Fruit fly (Drosophila melanogaster): ENCODE measurements around the gene CG3817.
A peak's percentile ranks its signal among the peaks of the same experiment; 100 is the strongest.

Gene CG3817

DNA sequence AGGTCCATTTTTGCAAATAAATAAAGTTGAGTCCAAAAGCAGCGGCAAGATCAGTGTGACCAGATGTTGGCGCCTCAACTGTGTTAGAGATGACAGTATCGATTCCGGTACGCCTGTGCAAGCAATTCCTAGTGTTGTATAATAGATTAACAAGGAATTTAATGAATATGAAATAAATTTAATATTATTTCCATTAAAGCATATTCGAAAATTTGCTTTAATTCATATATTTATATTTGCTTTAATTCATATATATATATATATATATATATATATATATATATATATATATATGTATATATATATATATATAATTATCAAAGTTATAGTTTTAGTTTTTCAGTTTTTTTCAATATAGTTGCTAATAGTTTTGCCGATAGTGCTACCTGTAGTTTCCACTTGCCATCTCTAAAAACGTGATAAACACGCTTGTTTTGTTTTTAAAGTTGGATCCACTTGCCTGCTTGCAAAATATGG is at the start of gene CG3817, which contains the start of gene Nup93-2:
Gene CG3817 (plus strand): TSS at position 460 of the 477 bp plus-strand sequence.
Gene Nup93-2 (minus strand): TSS at position 93 of the 477 bp plus-strand sequence.
- TF ChIP-seq CG17801 (GFP tag; optimal IDR thresholded peaks at IDR 0.05; ENCODE audit: partially characterized antibody) = peak; percentile 85

DNA sequence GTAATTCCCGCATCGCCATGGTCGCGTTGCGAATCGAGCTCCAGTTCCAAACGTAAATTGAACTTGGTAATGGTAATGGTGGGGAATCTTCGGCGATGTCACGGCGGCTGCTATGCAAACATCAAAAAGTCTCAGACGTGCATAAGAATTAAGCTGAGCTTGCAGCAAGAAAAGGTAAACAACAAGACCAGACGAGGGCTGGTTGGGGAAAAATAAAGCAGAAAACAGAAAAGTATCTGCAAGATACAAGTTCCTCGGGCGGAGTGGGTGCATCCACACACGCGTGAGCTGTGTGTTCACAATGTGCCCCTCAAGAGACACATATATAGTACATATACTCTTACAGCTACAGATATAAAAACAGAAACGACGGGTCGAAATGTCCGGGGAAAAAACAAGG is 45.9 kb upstream of the CG3817 start:
- no peak for TF ChIP-seq CG17801 (GFP tag; optimal IDR thresholded peaks at IDR 0.05; ENCODE audit: partially characterized antibody)

DNA sequence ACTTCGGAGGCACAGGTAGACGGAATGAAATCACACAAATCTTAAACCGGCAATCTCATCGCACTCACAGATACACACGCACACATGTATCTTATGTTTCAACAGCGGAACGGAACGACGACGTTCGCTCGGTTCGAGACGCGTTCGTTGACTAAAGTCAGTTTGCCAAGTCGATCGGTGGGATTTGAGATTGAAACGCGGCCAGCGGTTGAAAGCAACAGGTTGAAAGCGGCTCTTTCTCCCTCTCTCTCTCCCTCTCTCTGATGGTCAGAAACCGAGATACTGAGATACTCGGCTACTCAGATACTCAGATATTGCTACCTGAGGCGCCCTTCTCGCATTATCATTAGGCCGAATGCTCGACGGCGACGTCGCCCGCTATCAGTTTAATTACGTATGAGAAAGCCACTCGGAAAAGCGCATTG is 44.8 kb upstream of the CG3817 start:
- TF ChIP-seq CG17801 (GFP tag; optimal IDR thresholded peaks at IDR 0.05; ENCODE audit: partially characterized antibody) = peak; percentile 53

dm6 chr3R:14864819-14865218 is 33.7 kb upstream of the CG3817 start:
- no peak for TF ChIP-seq CG17801 (GFP tag; optimal IDR thresholded peaks at IDR 0.05; ENCODE audit: partially characterized antibody)

dm6 chr3R:14873345-14873744 is 25.2 kb upstream of the CG3817 start:
- TF ChIP-seq CG17801 (GFP tag; optimal IDR thresholded peaks at IDR 0.05; ENCODE audit: partially characterized antibody) = no peak

DNA sequence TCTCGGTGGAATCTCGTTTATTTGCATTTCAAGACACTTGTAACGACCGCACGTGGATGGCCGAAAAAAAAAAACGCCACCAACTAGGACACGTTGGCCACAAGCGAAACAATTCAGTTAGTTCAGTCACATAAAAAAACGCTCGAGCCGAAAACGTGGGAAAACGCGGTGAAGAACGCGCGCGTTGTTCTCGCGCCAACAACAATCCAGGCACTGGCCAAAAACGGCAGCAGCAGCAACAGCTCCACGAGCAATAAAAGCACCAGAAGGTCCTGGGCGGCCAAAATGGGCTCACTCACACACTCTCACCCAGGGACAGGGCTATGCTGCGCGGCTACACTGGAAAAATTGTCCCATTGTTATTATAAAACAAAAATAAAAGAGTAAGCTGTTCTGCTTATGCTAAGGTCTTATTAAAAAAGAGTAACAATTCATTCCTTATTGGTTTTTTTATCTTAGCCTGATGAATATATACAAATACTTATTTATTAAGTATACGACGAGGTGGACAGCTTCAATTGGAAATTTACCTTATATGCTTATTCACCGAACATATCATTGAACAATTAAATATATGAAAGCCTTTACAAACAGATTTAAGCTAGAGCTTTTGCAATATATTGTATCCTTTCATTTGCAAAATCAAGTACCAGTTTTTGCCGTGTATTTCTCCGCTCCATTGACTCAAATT is 23.1 kb upstream of the CG3817 start, which contains the start of gene btsz:
Gene btsz (minus strand): TSS at position 215 of the 691 bp plus-strand sequence.
- TF ChIP-seq CG17801 (GFP tag; optimal IDR thresholded peaks at IDR 0.05; ENCODE audit: partially characterized antibody) = no peak

- no peak for TF ChIP-seq CG17801 (GFP tag; optimal IDR thresholded peaks at IDR 0.05; ENCODE audit: partially characterized antibody)
Measured at dm6 chr3R:14875965-14876331, 22.6 kb upstream of the CG3817 start.

DNA sequence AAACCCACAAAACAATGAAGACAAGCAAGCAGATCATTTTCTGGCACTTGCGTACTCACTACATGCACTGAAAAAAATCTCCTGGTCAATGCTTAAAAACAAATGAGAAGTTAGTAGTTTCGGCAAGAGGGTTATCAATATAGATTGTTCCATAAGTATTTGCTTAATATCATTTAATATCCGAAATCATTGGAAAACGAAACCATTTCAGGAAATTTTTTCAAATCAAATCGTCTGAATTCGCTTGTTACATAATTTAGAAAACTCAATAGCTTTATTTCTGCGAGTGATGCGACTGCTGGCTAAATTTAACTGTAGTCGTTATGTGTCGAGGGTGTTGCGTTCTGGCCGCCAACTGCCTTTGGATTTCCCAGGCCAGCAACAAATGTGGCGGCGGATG is 20.4 kb upstream of the CG3817 start:
- no peak for TF ChIP-seq CG17801 (GFP tag; optimal IDR thresholded peaks at IDR 0.05; ENCODE audit: partially characterized antibody)

- TF ChIP-seq CG17801 (GFP tag; optimal IDR thresholded peaks at IDR 0.05; ENCODE audit: partially characterized antibody) = peak; percentile 21
Measured at dm6 chr3R:14879207-14879863, 19.2 kb upstream of the CG3817 start, which contains the start of gene CG3631. CG3631 (plus strand) TSS chr3R:14879457.

DNA sequence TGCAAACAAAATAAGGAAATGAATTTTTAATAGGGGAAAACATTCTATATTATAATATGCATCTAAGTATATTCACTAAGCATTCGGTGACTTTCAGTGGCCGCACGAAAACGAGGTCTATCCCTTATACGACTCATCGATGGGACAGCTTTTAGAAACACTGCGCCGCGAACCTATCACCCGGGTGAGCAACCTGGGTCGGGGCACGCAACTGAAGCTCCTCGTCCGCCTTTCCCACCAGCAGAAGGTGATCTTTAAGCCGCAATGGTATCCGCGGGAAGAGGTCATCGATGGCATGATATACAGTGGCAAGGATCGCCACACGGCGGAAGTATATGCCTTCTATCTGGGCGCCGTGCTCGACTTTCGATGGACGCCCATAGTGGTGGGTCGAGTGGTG is 17.7 kb upstream of the CG3817 start:
- TF ChIP-seq CG17801 (GFP tag; optimal IDR thresholded peaks at IDR 0.05; ENCODE audit: partially characterized antibody) = no peak

- TF ChIP-seq CG17801 (GFP tag; optimal IDR thresholded peaks at IDR 0.05; ENCODE audit: partially characterized antibody) = peak; percentile 85
Measured at dm6 chr3R:14886011-14886534, 12.5 kb upstream of the CG3817 start, which contains the start of the genes Rrp6, CG33331 and CG33332. Rrp6 (minus strand) TSS chr3R:14886246. CG33331 (plus strand) TSS chr3R:14886456. CG33332 (plus strand) TSS chr3R:14886456.

DNA sequence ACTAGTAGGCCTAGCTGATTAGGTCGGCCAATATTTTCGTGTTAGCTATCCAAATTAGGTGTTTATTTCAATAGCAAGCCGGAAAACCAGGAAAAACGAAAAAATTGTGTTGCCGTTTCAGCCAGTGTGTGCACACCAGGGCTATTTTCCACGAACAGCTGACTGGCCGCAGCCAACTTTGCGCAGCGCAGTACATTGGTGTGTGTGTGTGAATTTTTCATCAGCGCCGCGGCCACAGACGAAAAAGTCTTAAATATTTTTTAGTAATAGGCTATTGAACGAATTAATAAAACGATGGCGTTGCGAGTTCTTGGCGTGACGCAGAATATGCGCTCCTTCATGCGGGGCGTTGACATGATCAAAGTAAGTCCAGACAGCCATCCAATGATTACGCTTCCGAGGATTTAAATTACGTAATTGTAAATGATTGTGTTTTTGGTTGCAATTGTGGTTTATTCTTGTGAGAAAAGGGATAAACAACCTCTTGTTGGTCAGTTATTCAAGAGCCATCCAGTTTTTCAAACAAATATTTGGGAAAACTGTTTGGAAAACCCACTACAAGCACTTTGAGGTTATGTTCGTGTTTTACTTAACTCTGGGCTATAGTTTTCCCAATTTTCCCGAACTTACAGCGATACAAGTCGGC is 8.4 kb upstream of the CG3817 start, which contains the start of the genes CycC and UQCR-C1:
Gene CycC (minus strand): TSS at position 142 of the 646 bp plus-strand sequence.
Gene UQCR-C1 (plus strand): TSS at position 168 of the 646 bp plus-strand sequence.
- no peak for TF ChIP-seq CG17801 (GFP tag; optimal IDR thresholded peaks at IDR 0.05; ENCODE audit: partially characterized antibody)

DNA sequence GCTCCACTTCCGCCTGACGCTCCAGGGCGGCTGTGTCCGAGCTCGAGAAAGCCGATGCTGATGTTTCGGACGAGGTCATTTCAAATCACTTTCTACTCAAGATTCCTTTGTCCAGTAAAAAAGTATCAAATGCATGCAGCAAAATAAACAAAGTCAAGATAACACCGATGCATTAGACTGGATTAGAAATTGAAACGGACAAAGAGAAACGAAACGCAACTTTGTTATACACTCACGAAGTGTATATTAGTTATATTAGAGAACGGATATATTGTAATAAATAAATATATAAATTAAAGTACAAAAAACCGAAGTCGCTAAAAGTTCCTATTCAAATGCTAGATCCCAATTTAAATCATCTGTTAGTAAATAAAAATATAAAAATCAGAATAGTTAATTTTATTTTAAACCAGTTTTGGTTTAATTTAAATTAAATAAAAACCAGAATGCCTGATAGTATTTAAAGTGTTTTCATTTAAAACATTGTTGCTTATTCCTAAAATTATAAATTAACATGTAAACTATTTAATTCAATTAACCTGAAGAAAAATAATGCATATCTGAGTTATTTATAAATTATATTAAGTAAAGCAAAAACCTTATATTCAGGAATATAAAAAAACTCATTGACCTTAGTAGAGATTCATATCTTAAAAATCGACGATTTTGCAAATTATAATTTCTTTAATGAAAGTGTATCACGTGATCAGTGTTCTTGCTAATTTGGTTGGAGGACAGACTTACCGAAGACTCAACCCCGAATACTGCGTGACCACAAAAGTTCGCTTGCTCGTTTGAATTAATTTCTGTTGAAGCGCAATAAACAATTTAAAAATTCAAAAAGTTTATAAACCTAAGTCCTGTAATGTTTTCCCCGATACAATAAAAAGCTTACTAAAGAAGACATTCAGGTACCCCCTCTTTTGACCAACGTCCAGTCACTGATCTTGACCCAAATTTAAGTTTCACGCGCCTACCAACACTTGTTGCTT is 4.5 kb upstream of the CG3817 start, which contains the start of gene Dph2:
Gene Dph2 (minus strand): TSS at position 164 of the 992 bp plus-strand sequence.
- peak; percentile 80 for TF ChIP-seq CG17801 (GFP tag; optimal IDR thresholded peaks at IDR 0.05; ENCODE audit: partially characterized antibody)

DNA sequence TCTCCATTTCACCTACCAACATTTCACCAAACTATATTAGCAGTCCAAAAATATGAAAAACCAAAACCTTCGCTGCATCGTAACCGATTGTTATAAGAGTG is 3.9 kb upstream of the CG3817 start, which contains the start of gene CG14860:
Gene CG14860 (plus strand): TSS at position 2 of the 101 bp plus-strand sequence.
- TF ChIP-seq CG17801 (GFP tag; optimal IDR thresholded peaks at IDR 0.05; ENCODE audit: partially characterized antibody) = no peak
